Worm (Caenorhabditis elegans): ENCODE data around the gene lec-3.

lec-3 gene

ce11 chrII:9966954-9967353 lies 24.0 kb upstream of the lec-3 start, which contains the start of gene dtmk-1:
TSS of gene dtmk-1 (minus strand) at chrII:9967099.
- TF ChIP-seq pha-4 (GFP tag; IDR thresholded peaks at IDR 0.05) (0 out of 2 replicates have a peak, but pooled peaks have one; percentile 10), pha-4 (tag; optimal IDR thresholded peaks at IDR 0.05) (no peak), F37D6.2 (tag; optimal IDR thresholded peaks at IDR 0.05) (no peak), lin-29 (GFP tag; IDR thresholded peaks at IDR 0.05) (no peak), nhr-111 (GFP tag; optimal IDR thresholded peaks at IDR 0.05) (no peak), dpl-1 (GFP tag; optimal IDR thresholded peaks at IDR 0.05) (no peak), ZK546.5 (tag; optimal IDR thresholded peaks at IDR 0.05) (no peak), ama-1 (optimal IDR thresholded peaks at IDR 0.05) (peak; percentile 32), arid-1 (GFP tag; conservative IDR thresholded peaks at IDR 0.05) (no peak), hmg-1.1 (GFP tag; IDR thresholded peaks at IDR 0.05) (no peak), egl-27 (tag; optimal IDR thresholded peaks at IDR 0.05) (no peak), nhr-25 (tag; optimal IDR thresholded peaks at IDR 0.05; ENCODE audit: borderline replicate concordance, insufficient read depth) (peak; percentile 5), zfp-3 (GFP tag; conservative IDR thresholded peaks at IDR 0.05) (0 out of 2 replicates have a peak, but pooled peaks have one; percentile 9), lin-38 (GFP tag; IDR thresholded peaks at IDR 0.05) (peak; percentile 33; the same call in 1 of the 2 replicates), F49E8.2 (tag; optimal IDR thresholded peaks at IDR 0.05; ENCODE audit: borderline replicate concordance) (no peak), lin-13 (GFP tag; optimal IDR thresholded peaks at IDR 0.05) (peak; percentile 12), nhr-48 (tag; optimal IDR thresholded peaks at IDR 0.05) (no peak), madf-9 (GFP tag; conservative IDR thresholded peaks at IDR 0.05) (no peak), nhr-6 (tag; optimal IDR thresholded peaks at IDR 0.05) (no peak), lsy-2 (tag; optimal IDR thresholded peaks at IDR 0.05) (no peak), saeg-2 (GFP tag; IDR thresholded peaks at IDR 0.05) (no peak), ceh-62 (tag; optimal IDR thresholded peaks at IDR 0.05) (no peak)

- TF ChIP-seq tra-1 (GFP tag; IDR thresholded peaks at IDR 0.05) (0 out of 2 replicates have a peak, but pooled peaks have one; percentile 37), nhr-28 (tag; optimal IDR thresholded peaks at IDR 0.05) (peak; percentile 40), lsy-2 (tag; optimal IDR thresholded peaks at IDR 0.05) (peak in 1 of 2 experiments; percentile 90), hmg-1.1 (GFP tag; IDR thresholded peaks at IDR 0.05) (peak; percentile 61), lin-13 (GFP tag; optimal IDR thresholded peaks at IDR 0.05) (peak; percentile 2), mes-2 (tag; optimal IDR thresholded peaks at IDR 0.05; ENCODE audit: poor library complexity, severe bottlenecking) (peak; percentile 97), T20F7.1 (GFP tag; optimal IDR thresholded peaks at IDR 0.05) (peak; percentile 60), fkh-10 (GFP tag; optimal IDR thresholded peaks at IDR 0.05) (peak; percentile 2), hlh-30 (tag; optimal IDR thresholded peaks at IDR 0.05; ENCODE audit: insufficient read depth) (peak; percentile 60), daf-16 (GFP tag; optimal IDR thresholded peaks at IDR 0.05) (no peak), daf-16 (tag; optimal IDR thresholded peaks at IDR 0.05) (peak; percentile 23), mep-1 (tag; optimal IDR thresholded peaks at IDR 0.05) (peak; percentile 46), aha-1 (tag) (no peak), nhr-76 (tag; optimal IDR thresholded peaks at IDR 0.05) (no peak), mxl-3 (GFP tag; optimal IDR thresholded peaks at IDR 0.05) (peak; percentile 22), tag-97 (GFP tag; IDR thresholded peaks at IDR 0.05) (no peak), sdz-12 (GFP tag; optimal IDR thresholded peaks at IDR 0.05) (no peak), nhr-77 (tag; optimal IDR thresholded peaks at IDR 0.05) (peak; percentile 31), nhr-6 (tag; optimal IDR thresholded peaks at IDR 0.05) (peak; percentile 42), nhr-11 (tag; optimal IDR thresholded peaks at IDR 0.05) (peak; percentile 87), ceh-44 (GFP tag; IDR thresholded peaks at IDR 0.05) (peak; percentile 61; the same call in 1 of the 2 replicates), dmd-6 (GFP tag; IDR thresholded peaks at IDR 0.05) (peak; percentile 30; the same call in 1 of the 2 replicates), lin-38 (GFP tag; IDR thresholded peaks at IDR 0.05) (peak; percentile 56), hlh-11 (tag; optimal IDR thresholded peaks at IDR 0.05) (peak; percentile 36), ctbp-1 (GFP tag; IDR thresholded peaks at IDR 0.05) (no peak), dpl-1 (GFP tag; optimal IDR thresholded peaks at IDR 0.05) (peak; percentile 85), gei-8 (GFP tag; optimal IDR thresholded peaks at IDR 0.05) (no peak), pqm-1 (tag; optimal IDR thresholded peaks at IDR 0.05) (peak; percentile 3), jun-1 (tag; optimal IDR thresholded peaks at IDR 0.05) (no peak), vab-7 (GFP tag; IDR thresholded peaks at IDR 0.05) (peak; percentile 30; the same call in 1 of the 2 replicates), dve-1 (tag; optimal IDR thresholded peaks at IDR 0.05; ENCODE audit: insufficient read depth) (peak; percentile 43), zip-2 (tag; optimal IDR thresholded peaks at IDR 0.05) (no peak)
Observed at ce11 chrII:9967999-9968706, 22.8 kb upstream of the lec-3 start, which contains the start of the genes R53.4 and psf-1. TSS of gene R53.4 (minus strand) at chrII:9968049. TSS of gene psf-1 (plus strand) at chrII:9968673.
